Worm (Caenorhabditis elegans) whole organism, L4/young adult: Measurements from ENCODE around the gene gst-14.
"Not testable (repeated sequence)": the region's sequence is repeated elsewhere in the genome, so short reads cannot be mapped to it uniquely, and the experiment has no call there.

ENCODE experiments used
- W03F9.2 ChIP-seq: fragments of 150-350 bp; optimal IDR thresholded peaks from 2 replicates; lab custom pipeline; 2014; ENCODE audit warnings: missing biosample characterization, missing genetic modification characterization
- dao-5 ChIP-seq: sonication (generic microtip); optimal IDR thresholded peaks from 2 replicates; lab custom pipeline; 2016; ENCODE audit warnings: missing genotype, missing genetic modification characterization, moderate library complexity, missing compliant biosample characterization
- him-1 ChIP-seq: sonication (generic microtip); optimal IDR thresholded peaks from 2 replicates; lab custom pipeline; 2016; ENCODE audit warnings: missing genotype, missing genetic modification reagents, missing genetic modification characterization, missing compliant biosample characterization

Gene gst-14

DNA sequence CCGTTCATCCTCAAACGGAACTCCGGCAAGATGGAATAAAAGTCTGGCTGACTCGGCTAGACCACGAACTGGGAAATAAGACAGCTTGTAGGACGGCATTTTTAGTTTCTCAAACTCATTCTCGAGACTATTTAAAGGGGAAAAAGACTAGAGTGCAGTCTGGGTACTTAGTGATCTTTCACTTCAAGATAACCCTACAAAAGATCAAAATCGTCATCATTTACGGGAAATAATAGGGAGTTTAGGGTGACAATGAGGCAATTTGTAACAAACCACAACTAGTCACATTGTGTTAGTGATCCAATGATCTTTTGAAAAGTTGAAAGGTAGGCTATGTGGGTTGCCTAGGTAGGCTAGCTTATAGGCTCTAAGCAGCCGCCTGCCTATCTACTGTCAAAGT is at the start of gene gst-14:
Gene gst-14, minus strand, starts transcription at position 101 of the 400 bp plus-strand sequence.
- no peak for TF ChIP-seq W03F9.2 (tag; lab: Kevin White, UChicago)
- no peak for TF ChIP-seq him-1 (tag; lab: Kevin White, UChicago)
- TF ChIP-seq dao-5 (tag; lab: Kevin White, UChicago), result no peak

ce11 chrII:13664993-13665680 is 49.2 kb upstream of the gst-14 start:
- TF ChIP-seq dao-5 (tag; lab: Kevin White, UChicago), result no peak
- TF ChIP-seq W03F9.2 (tag; lab: Kevin White, UChicago), result no peak
- no peak for TF ChIP-seq him-1 (tag; lab: Kevin White, UChicago)

- TF ChIP-seq him-1 (tag; lab: Kevin White, UChicago) (no peak), dao-5 (tag; lab: Kevin White, UChicago) (no peak), W03F9.2 (tag; lab: Kevin White, UChicago) (no peak)
Measured at ce11 chrII:13664416-13664815, 48.5 kb upstream of the gst-14 start.

DNA sequence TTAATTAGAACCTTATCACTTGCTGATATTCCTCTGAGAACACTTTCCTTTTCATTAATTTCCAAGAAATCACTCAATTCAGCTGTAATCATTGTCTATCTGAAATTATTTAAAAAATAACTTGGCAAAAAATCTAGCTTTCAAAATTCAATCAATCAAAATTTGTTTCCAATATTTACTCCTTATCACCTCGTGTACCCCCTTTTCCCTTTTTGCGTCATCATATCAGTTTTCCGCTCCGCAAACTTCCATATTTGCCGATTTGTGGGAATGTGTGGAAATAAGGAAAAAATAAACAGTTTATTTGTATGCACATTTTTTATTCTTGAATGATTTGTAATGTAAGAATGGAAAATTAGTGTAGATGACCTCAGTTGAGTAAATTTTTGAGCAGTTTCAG is 46.1 kb upstream of the gst-14 start, which contains the start of gene C31C9.6:
Gene C31C9.6, minus strand, starts transcription at position 101 of the 400 bp plus-strand sequence.
- TF ChIP-seq W03F9.2, him-1, dao-5 (tag; lab: Kevin White, UChicago): not testable (repeated sequence)

- not testable (repeated sequence) for TF ChIP-seq W03F9.2, him-1, dao-5 (tag; lab: Kevin White, UChicago)
Measured at ce11 chrII:13654723-13655122, 38.8 kb upstream of the gst-14 start, which contains the start of gene C31C9.9. C31C9.9 (plus strand) TSS chrII:13655023.

- TF ChIP-seq W03F9.2 (tag; lab: Kevin White, UChicago) (no peak), dao-5 (tag; lab: Kevin White, UChicago) (no peak), him-1 (tag; lab: Kevin White, UChicago) (no peak)
Measured at ce11 chrII:13648230-13648629, 32.3 kb upstream of the gst-14 start, which contains the start of gene fbxa-169. fbxa-169 (plus strand) TSS chrII:13648530.

DNA sequence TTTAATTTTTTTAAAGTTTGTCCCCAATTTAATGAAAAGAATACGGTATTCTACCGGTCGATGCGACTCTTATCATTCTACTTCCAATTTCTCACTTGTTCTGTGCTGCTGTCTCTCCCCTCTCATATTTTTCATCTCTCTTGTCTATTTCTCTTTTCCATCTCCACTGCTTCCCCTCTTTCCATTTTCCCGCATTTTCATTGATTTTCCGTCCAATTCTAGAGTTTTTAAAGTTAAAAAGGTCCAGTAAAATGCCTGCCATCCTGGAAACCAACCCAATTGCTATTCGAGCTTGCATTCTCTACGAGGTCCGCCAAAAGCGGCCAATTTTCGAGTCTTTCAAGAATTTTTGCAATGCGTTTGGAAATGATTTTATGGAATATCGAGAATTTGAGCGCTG is 25.4 kb upstream of the gst-14 start, which contains the start of gene fbxa-167:
Gene fbxa-167, plus strand, starts transcription at position 179 of the 400 bp plus-strand sequence.
- TF ChIP-seq him-1 (tag; lab: Kevin White, UChicago), result no peak
- TF ChIP-seq dao-5 (tag; lab: Kevin White, UChicago), result no peak
- no peak for TF ChIP-seq W03F9.2 (tag; lab: Kevin White, UChicago)

- TF ChIP-seq him-1 (tag; lab: Kevin White, UChicago) (no peak), dao-5 (tag; lab: Kevin White, UChicago) (no peak), W03F9.2 (tag; lab: Kevin White, UChicago) (no peak)
Measured at ce11 chrII:13640210-13640609, 24.3 kb upstream of the gst-14 start.

- TF ChIP-seq him-1 (tag; lab: Kevin White, UChicago) (no peak), W03F9.2 (tag; lab: Kevin White, UChicago) (no peak), dao-5 (tag; lab: Kevin White, UChicago) (no peak)
Measured at ce11 chrII:13638576-13638975, 22.7 kb upstream of the gst-14 start.

DNA sequence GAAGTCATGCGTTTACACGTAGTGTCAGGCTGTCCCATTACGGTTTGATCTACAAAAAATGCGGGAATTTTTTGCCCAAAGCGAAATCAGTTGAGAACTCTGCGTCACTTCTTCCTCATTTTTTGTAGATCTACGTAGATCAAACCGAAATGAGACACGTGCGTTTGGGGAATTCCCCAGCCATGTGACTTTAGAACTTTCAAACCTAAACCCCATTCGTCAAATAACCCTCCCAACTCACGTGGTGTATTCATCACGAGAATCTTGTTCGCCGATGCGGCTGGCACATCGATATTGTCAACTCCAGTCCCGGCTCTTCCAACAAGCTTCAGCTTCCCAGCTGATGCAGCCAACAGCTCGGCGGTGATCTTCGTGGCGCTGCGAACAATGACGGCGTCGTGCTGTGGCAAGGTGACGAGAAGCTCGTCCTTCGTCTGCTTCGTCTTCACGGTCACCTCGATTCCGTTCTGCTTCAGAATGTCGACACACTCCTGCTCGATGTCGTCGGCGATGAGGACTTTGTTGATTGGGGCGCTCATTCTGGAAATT is 22.1 kb upstream of the gst-14 start, which contains the start of gene phdh-1:
Gene phdh-1, minus strand, starts transcription at position 540 of the 549 bp plus-strand sequence.
- TF ChIP-seq W03F9.2 (tag; lab: Kevin White, UChicago) (no peak), him-1 (tag; lab: Kevin White, UChicago) (no peak), dao-5 (tag; lab: Kevin White, UChicago) (no peak)

- no peak for TF ChIP-seq dao-5 (tag; lab: Kevin White, UChicago)
- no peak for TF ChIP-seq W03F9.2 (tag; lab: Kevin White, UChicago)
- no peak for TF ChIP-seq him-1 (tag; lab: Kevin White, UChicago)
Measured at ce11 chrII:13637464-13637863, 21.6 kb upstream of the gst-14 start.

- TF ChIP-seq dao-5 (tag; lab: Kevin White, UChicago), result no peak
- no peak for TF ChIP-seq W03F9.2 (tag; lab: Kevin White, UChicago)
- no peak for TF ChIP-seq him-1 (tag; lab: Kevin White, UChicago)
Measured at ce11 chrII:13636596-13636995, 20.7 kb upstream of the gst-14 start.

ce11 chrII:13632238-13632637 is 16.3 kb upstream of the gst-14 start, which contains the start of gene tag-10:
tag-10 (plus strand) TSS chrII:13632584.
- no peak for TF ChIP-seq W03F9.2 (tag; lab: Kevin White, UChicago)
